Worm (Caenorhabditis elegans): Measurements from ENCODE around the gene col-33.

Gene col-33

ce11 chrIV:4291174-4291573 lies 28.1 kb downstream of the col-33 start, which contains the start of gene F15E6.4:
Gene F15E6.4 (plus strand): TSS chrIV:4291474.
- TF ChIP-seq ces-1 (GFP tag; optimal IDR thresholded peaks at IDR 0.05) = no peak
- no peak for TF ChIP-seq bed-3 (GFP tag; optimal IDR thresholded peaks at IDR 0.05)
- TF ChIP-seq mep-1 (tag; optimal IDR thresholded peaks at IDR 0.05) = no peak
- TF ChIP-seq ceh-83 (GFP tag; optimal IDR thresholded peaks at IDR 0.05) = no peak
- no peak for TF ChIP-seq nhr-12 (tag; optimal IDR thresholded peaks at IDR 0.05)
- TF ChIP-seq drap-1 (GFP tag; optimal IDR thresholded peaks at IDR 0.05) = no peak
- no peak for TF ChIP-seq mls-2 (tag; optimal IDR thresholded peaks at IDR 0.05)
- no peak for TF ChIP-seq mab-5 (tag; optimal IDR thresholded peaks at IDR 0.05)
- no peak for TF ChIP-seq elt-1 (tag; optimal IDR thresholded peaks at IDR 0.05; ENCODE audit: borderline replicate concordance, insufficient read depth)
- no peak for TF ChIP-seq elt-3 (tag; optimal IDR thresholded peaks at IDR 0.05)
- TF ChIP-seq lin-32 (GFP tag; optimal IDR thresholded peaks at IDR 0.05) = no peak
- TF ChIP-seq cnd-1 (tag; optimal IDR thresholded peaks at IDR 0.05) = no peak
- no peak for TF ChIP-seq hlh-1 (tag; optimal IDR thresholded peaks at IDR 0.05)
- TF ChIP-seq ceh-43 (GFP tag; optimal IDR thresholded peaks at IDR 0.05) = no peak
- no peak for TF ChIP-seq lin-13 (tag; optimal IDR thresholded peaks at IDR 0.05)
- no peak for TF ChIP-seq ztf-11 (tag; optimal IDR thresholded peaks at IDR 0.05)

- TF ChIP-seq ham-2 (GFP tag; optimal IDR thresholded peaks at IDR 0.05) (no peak), unc-39 (tag; optimal IDR thresholded peaks at IDR 0.05) (no peak), lin-32 (GFP tag; optimal IDR thresholded peaks at IDR 0.05) (no peak), nhr-28 (tag; optimal IDR thresholded peaks at IDR 0.05) (no peak), mls-2 (tag; optimal IDR thresholded peaks at IDR 0.05) (no peak), elt-1 (tag; optimal IDR thresholded peaks at IDR 0.05; ENCODE audit: borderline replicate concordance, insufficient read depth) (no peak), unc-120 (tag; optimal IDR thresholded peaks at IDR 0.05; ENCODE audit: poor library complexity, severe bottlenecking) (no peak)
Observed at ce11 chrIV:4292569-4292968, 29.5 kb downstream of the col-33 start, which contains the start of gene F15E6.10. Gene F15E6.10 (plus strand): TSS chrIV:4292869.

ce11 chrIV:4294552-4294951 lies 31.5 kb downstream of the col-33 start, which contains the start of gene F15E6.3:
Gene F15E6.3 (plus strand): TSS chrIV:4294895.
- TF ChIP-seq drap-1 (GFP tag; optimal IDR thresholded peaks at IDR 0.05) (no peak), nhr-12 (tag; optimal IDR thresholded peaks at IDR 0.05) (no peak), sptf-1 (tag; optimal IDR thresholded peaks at IDR 0.05) (no peak), zip-8 (tag; optimal IDR thresholded peaks at IDR 0.05) (no peak), tbx-8 (GFP tag; optimal IDR thresholded peaks at IDR 0.05) (no peak), flh-1 (GFP tag; optimal IDR thresholded peaks at IDR 0.05) (no peak), ceh-43 (GFP tag; optimal IDR thresholded peaks at IDR 0.05) (no peak)

ce11 chrIV:4298983-4299382 lies 35.9 kb downstream of the col-33 start, which contains the start of gene F15E6.9:
Gene F15E6.9 (minus strand): TSS chrIV:4299083.
- TF ChIP-seq unc-120 (tag; optimal IDR thresholded peaks at IDR 0.05; ENCODE audit: poor library complexity, severe bottlenecking) (no peak), ham-2 (GFP tag; optimal IDR thresholded peaks at IDR 0.05) (no peak), nhr-76 (tag; optimal IDR thresholded peaks at IDR 0.05) (no peak), lin-32 (GFP tag; optimal IDR thresholded peaks at IDR 0.05) (no peak), bed-3 (GFP tag; optimal IDR thresholded peaks at IDR 0.05) (no peak), mep-1 (tag; optimal IDR thresholded peaks at IDR 0.05) (no peak), ceh-39 (tag; optimal IDR thresholded peaks at IDR 0.05) (no peak), nhr-2 (tag; optimal IDR thresholded peaks at IDR 0.05) (no peak), flh-1 (GFP tag; optimal IDR thresholded peaks at IDR 0.05) (no peak), nhr-28 (tag; optimal IDR thresholded peaks at IDR 0.05) (no peak), ztf-11 (tag; optimal IDR thresholded peaks at IDR 0.05) (no peak), pha-4 (tag; optimal IDR thresholded peaks at IDR 0.05) (no peak), nhr-12 (tag; optimal IDR thresholded peaks at IDR 0.05) (no peak), nhr-237 (tag; optimal IDR thresholded peaks at IDR 0.05) (no peak), mab-5 (tag; optimal IDR thresholded peaks at IDR 0.05) (no peak), snpc-4 (tag; optimal IDR thresholded peaks at IDR 0.05) (no peak), lin-13 (tag; optimal IDR thresholded peaks at IDR 0.05) (no peak), unc-62 (GFP tag; optimal IDR thresholded peaks at IDR 0.05) (no peak), M03D4.4 (tag; optimal IDR thresholded peaks at IDR 0.05) (no peak)

ce11 chrIV:4299994-4300393 lies 36.9 kb downstream of the col-33 start:
- TF ChIP-seq drap-1 (GFP tag; optimal IDR thresholded peaks at IDR 0.05) (no peak), ceh-43 (GFP tag; optimal IDR thresholded peaks at IDR 0.05) (no peak), flh-1 (GFP tag; optimal IDR thresholded peaks at IDR 0.05) (no peak), ces-1 (GFP tag; optimal IDR thresholded peaks at IDR 0.05) (no peak), mep-1 (tag; optimal IDR thresholded peaks at IDR 0.05) (no peak), sem-2 (GFP tag; optimal IDR thresholded peaks at IDR 0.05) (no peak), nhr-237 (tag; optimal IDR thresholded peaks at IDR 0.05) (no peak), mab-5 (tag; optimal IDR thresholded peaks at IDR 0.05) (no peak), mls-2 (tag; optimal IDR thresholded peaks at IDR 0.05) (no peak), lin-32 (GFP tag; optimal IDR thresholded peaks at IDR 0.05) (no peak), unc-62 (GFP tag; optimal IDR thresholded peaks at IDR 0.05) (no peak), pha-4 (tag; optimal IDR thresholded peaks at IDR 0.05) (no peak), ceh-83 (GFP tag; optimal IDR thresholded peaks at IDR 0.05) (no peak), lsy-2 (tag; optimal IDR thresholded peaks at IDR 0.05) (no peak), lin-13 (tag; optimal IDR thresholded peaks at IDR 0.05) (no peak), nhr-76 (tag; optimal IDR thresholded peaks at IDR 0.05) (no peak), tbx-8 (GFP tag; optimal IDR thresholded peaks at IDR 0.05) (no peak), unc-120 (tag; optimal IDR thresholded peaks at IDR 0.05; ENCODE audit: poor library complexity, severe bottlenecking) (no peak), blmp-1 (tag; optimal IDR thresholded peaks at IDR 0.05) (no peak)
